Worm (Caenorhabditis elegans) whole organism, late embryonic: ENCODE data around the gene C44C10.7.
A peak's percentile ranks its signal among the peaks of the same experiment; 100 is the strongest.

Experiments
- C08G9.2 ChIP-seq: sonication (generic microtip); optimal IDR thresholded peaks from 2 replicates; lab custom pipeline; 2016; ENCODE audit warnings: mild to moderate bottlenecking, missing genetic modification characterization, moderate library complexity, missing compliant biosample characterization
- C38D4.7 ChIP-seq: fragments of 200-800 bp; sonication (Bioruptor generic); optimal IDR thresholded peaks from 2 replicates; lab custom pipeline; 2018; ENCODE audit warnings: mild to moderate bottlenecking, missing genetic modification characterization, moderate library complexity, missing compliant biosample characterization
- K02D7.2 ChIP-seq: sonication (generic microtip); optimal IDR thresholded peaks from 2 replicates; lab custom pipeline; 2017; ENCODE audit warnings: mild to moderate bottlenecking, missing genetic modification characterization, missing compliant biosample characterization
- T23F11.4 ChIP-seq: fragments of 200-800 bp; sonication (Bioruptor generic); optimal IDR thresholded peaks from 2 replicates; lab custom pipeline; 2018; ENCODE audit warnings: mild to moderate bottlenecking, missing genetic modification characterization, missing compliant biosample characterization
- Y22D7AL.16 ChIP-seq: sonication (generic microtip); optimal IDR thresholded peaks from 2 replicates; lab custom pipeline; 2016; ENCODE audit warnings: missing genetic modification characterization, missing compliant biosample characterization
- ceh-14 ChIP-seq: sonication (generic microtip); optimal IDR thresholded peaks from 2 replicates; lab custom pipeline; 2016; ENCODE audit warnings: missing genotype, missing genetic modification characterization, missing compliant biosample characterization
- ceh-19 ChIP-seq: fragments of 200-800 bp; sonication (Bioruptor generic); optimal IDR thresholded peaks from 2 replicates; lab custom pipeline; 2018; ENCODE audit warnings: mild to moderate bottlenecking, missing genetic modification characterization, missing compliant biosample characterization
- ceh-2 ChIP-seq: sonication (generic microtip); optimal IDR thresholded peaks from 2 replicates; lab custom pipeline; 2016; ENCODE audit warnings: missing genotype, missing genetic modification characterization, missing compliant biosample characterization
- ceh-31 ChIP-seq: sonication (generic microtip); optimal IDR thresholded peaks from 2 replicates; lab custom pipeline; 2016; ENCODE audit warnings: missing genetic modification characterization, missing compliant biosample characterization
- ceh-48 ChIP-seq: sonication (generic microtip); optimal IDR thresholded peaks from 2 replicates; lab custom pipeline; 2016; ENCODE audit warnings: missing genetic modification characterization, inconsistent platforms, missing compliant biosample characterization
- ceh-6 ChIP-seq: fragments of 200-800 bp; sonication (Bioruptor generic); optimal IDR thresholded peaks from 2 replicates; lab custom pipeline; 2018; ENCODE audit warnings: mild to moderate bottlenecking, missing genetic modification characterization, missing compliant biosample characterization
- ceh-9 ChIP-seq: sonication (generic microtip); optimal IDR thresholded peaks from 2 replicates; lab custom pipeline; 2016; ENCODE audit warnings: mild to moderate bottlenecking, missing genetic modification characterization, inconsistent platforms, missing compliant biosample characterization
- che-1 ChIP-seq: sonication (generic microtip); optimal IDR thresholded peaks from 2 replicates; lab custom pipeline; 2016; ENCODE audit warnings: mild to moderate bottlenecking, missing genetic modification characterization, missing compliant biosample characterization
- dmd-4 ChIP-seq: sonication (generic microtip); optimal IDR thresholded peaks from 2 replicates; lab custom pipeline; 2016; ENCODE audit warnings: borderline replicate concordance, missing genetic modification characterization, missing compliant biosample characterization
- dve-1 ChIP-seq: sonication (generic microtip); optimal IDR thresholded peaks from 2 replicates; lab custom pipeline; 2017; ENCODE audit warnings: antibody characterized with exemption, mild to moderate bottlenecking, missing genetic modification characterization, missing compliant biosample characterization
- ets-4 ChIP-seq: sonication (generic microtip); optimal IDR thresholded peaks from 2 replicates; lab custom pipeline; 2016; ENCODE audit warnings: missing genetic modification characterization, missing compliant biosample characterization
- fax-1 ChIP-seq: sonication (generic microtip); optimal IDR thresholded peaks from 2 replicates; lab custom pipeline; 2016; ENCODE audit warnings: missing genotype, missing genetic modification characterization, missing compliant biosample characterization
- fkh-10 ChIP-seq: fragments of 150-350 bp; optimal IDR thresholded peaks from 2 replicates; lab custom pipeline; 2014; ENCODE audit warnings: missing biosample characterization, missing genetic modification reagents, missing genetic modification characterization
- fkh-6 ChIP-seq: sonication (generic microtip); optimal IDR thresholded peaks from 2 replicates; lab custom pipeline; 2016; ENCODE audit warnings: missing genetic modification characterization, missing compliant biosample characterization
- lim-6 ChIP-seq: sonication (generic microtip); optimal IDR thresholded peaks from 2 replicates; lab custom pipeline; 2016; ENCODE audit warnings: missing genetic modification characterization, missing compliant biosample characterization
- lin-11 ChIP-seq: fragments of 200-800 bp; sonication (Bioruptor generic); optimal IDR thresholded peaks from 2 replicates; lab custom pipeline; 2018; ENCODE audit warnings: mild to moderate bottlenecking, missing genetic modification characterization, missing compliant biosample characterization
- nfya-1 ChIP-seq: sonication (generic microtip); optimal IDR thresholded peaks from 2 replicates; lab custom pipeline; 2017; ENCODE audit warnings: missing genetic modification characterization, mild to moderate bottlenecking, missing compliant biosample characterization, antibody characterized with exemption, moderate library complexity
- nhr-11 ChIP-seq: fragments of 150-350 bp; optimal IDR thresholded peaks from 2 replicates; lab custom pipeline; 2014; ENCODE audit warnings: missing biosample characterization, missing genetic modification characterization
- npax-4 ChIP-seq: sonication (generic microtip); optimal IDR thresholded peaks from 2 replicates; lab custom pipeline; 2016; ENCODE audit warnings: missing genetic modification characterization, missing compliant biosample characterization
- odd-2 ChIP-seq: sonication (generic microtip); optimal IDR thresholded peaks from 2 replicates; lab custom pipeline; 2017; ENCODE audit warnings: antibody characterized with exemption, mild to moderate bottlenecking, missing genetic modification characterization, missing compliant biosample characterization
- pqm-1 ChIP-seq: sonication (generic microtip); optimal IDR thresholded peaks from 2 replicates; lab custom pipeline; 2016; ENCODE audit warnings: missing genetic modification characterization, missing compliant biosample characterization
- pros-1 ChIP-seq: fragments of 150-350 bp; optimal IDR thresholded peaks from 2 replicates; lab custom pipeline; 2014; ENCODE audit warnings: missing biosample characterization, missing genetic modification reagents, missing genetic modification characterization
- ref-2 ChIP-seq: sonication (generic microtip); optimal IDR thresholded peaks from 2 replicates; lab custom pipeline; 2016; ENCODE audit warnings: missing genetic modification characterization, missing compliant biosample characterization
- sdc-2 ChIP-seq: sonication (generic microtip); optimal IDR thresholded peaks from 2 replicates; lab custom pipeline; 2016; ENCODE audit warnings: missing genotype, missing genetic modification characterization, missing compliant biosample characterization
- sox-2 ChIP-seq: fragments of 200-800 bp; sonication (Bioruptor generic); IDR thresholded peaks from 2 replicates; pipeline ENCODE4 v1.3.6; 2022; ENCODE audit warnings: missing genetic modification reagents, missing genetic modification characterization, missing compliant biosample characterization
- syd-9 ChIP-seq: sonication (generic microtip); optimal IDR thresholded peaks from 2 replicates; lab custom pipeline; 2016; ENCODE audit warnings: mild to moderate bottlenecking, missing genetic modification characterization, moderate library complexity, missing compliant biosample characterization
- tbx-2 ChIP-seq: sonication (generic microtip); optimal IDR thresholded peaks from 2 replicates; lab custom pipeline; 2016; ENCODE audit warnings: missing genetic modification characterization, missing compliant biosample characterization
- tbx-7 ChIP-seq: sonication (generic microtip); optimal IDR thresholded peaks from 2 replicates; lab custom pipeline; 2016; ENCODE audit warnings: missing genotype, missing genetic modification characterization, missing compliant biosample characterization
- ttx-3 ChIP-seq: sonication (generic microtip); optimal IDR thresholded peaks from 2 replicates; lab custom pipeline; 2016; ENCODE audit warnings: missing genetic modification reagents, missing genetic modification characterization, missing compliant biosample characterization
- unc-42 ChIP-seq: sonication (generic microtip); optimal IDR thresholded peaks from 2 replicates; lab custom pipeline; 2016; ENCODE audit warnings: missing genotype, missing genetic modification characterization, missing compliant biosample characterization
- zip-5 ChIP-seq: sonication (generic microtip); optimal IDR thresholded peaks from 2 replicates; lab custom pipeline; 2016; ENCODE audit warnings: missing genetic modification characterization, missing compliant biosample characterization

The C44C10.7 gene

DNA sequence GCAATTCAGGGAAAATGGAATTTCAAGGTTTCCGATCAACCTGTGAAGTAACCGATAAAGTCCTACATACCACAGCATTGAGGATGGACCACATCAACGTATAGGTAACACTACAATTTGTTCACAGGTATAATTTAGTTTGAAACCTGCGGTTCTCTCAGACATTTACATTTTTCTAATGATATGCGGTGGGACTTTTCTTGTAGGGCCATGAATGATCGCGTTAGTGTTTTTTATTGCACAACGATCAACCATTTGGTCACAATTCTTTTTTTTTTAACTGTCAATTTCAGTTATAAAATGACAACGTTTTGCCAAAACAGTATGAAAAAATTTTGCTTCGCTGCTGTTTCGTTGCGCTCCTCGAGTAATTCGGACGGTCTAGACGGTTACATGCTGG lies 8.6 kb upstream of the C44C10.7 start, which contains the start of gene C44C10.12:
C44C10.12 (plus strand) TSS at position 301 of the 400 bp plus-strand sequence.
- TF ChIP-seq npax-4 (tag; lab: Kevin White, UChicago) (no peak), C38D4.7 (GFP tag; lab: Kevin White, UChicago) (no peak), fkh-6 (tag; lab: Kevin White, UChicago) (no peak), ceh-6 (GFP tag; lab: Kevin White, UChicago) (no peak), fax-1 (tag; lab: Kevin White, UChicago) (no peak), fkh-10 (GFP tag; lab: Kevin White, UChicago) (no peak), che-1 (no peak)

DNA sequence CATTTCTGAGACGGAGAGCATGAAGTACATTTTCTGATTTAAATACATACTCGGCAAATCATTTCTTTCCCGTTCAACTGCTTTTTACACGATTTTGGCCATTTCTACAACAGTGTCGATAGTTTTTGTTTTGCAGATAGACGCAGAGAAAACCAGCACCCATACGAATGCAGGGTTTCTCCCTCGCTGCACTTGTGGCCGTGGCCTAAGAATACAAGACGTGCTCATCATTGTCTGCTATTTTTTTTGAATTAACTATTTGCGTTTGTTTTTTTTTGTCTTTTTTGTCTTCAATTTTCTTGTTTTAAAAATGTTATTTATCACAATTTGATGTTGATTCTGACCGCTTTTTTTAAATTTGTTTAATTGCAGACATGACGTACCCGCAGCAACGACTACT lies 5.0 kb upstream of the C44C10.7 start, which contains the start of gene smcl-1:
smcl-1 (plus strand) TSS at position 373 of the 400 bp plus-strand sequence.
- TF ChIP-seq ceh-6 (GFP tag; lab: Kevin White, UChicago) (no peak), sox-2 (no peak), ceh-9 (tag; lab: Kevin White, UChicago) (no peak), dve-1 (tag; lab: Kevin White, UChicago) (no peak), ceh-48 (tag; lab: Kevin White, UChicago) (no peak), syd-9 (tag; lab: Kevin White, UChicago) (no peak), tbx-7 (no peak), C08G9.2 (tag; lab: Kevin White, UChicago) (peak; percentile 42), ceh-2 (tag; lab: Kevin White, UChicago) (peak; percentile 56), sdc-2 (peak; percentile 3), npax-4 (tag; lab: Kevin White, UChicago) (no peak), tbx-2 (peak; percentile 57), ceh-31 (tag; lab: Kevin White, UChicago) (peak; percentile 74), nfya-1 (tag; lab: Kevin White, UChicago) (peak; percentile 41), ttx-3 (tag; lab: Kevin White, UChicago) (no peak), lim-6 (no peak), zip-5 (tag; lab: Kevin White, UChicago) (no peak), fkh-6 (tag; lab: Kevin White, UChicago) (no peak), unc-42 (tag; lab: Kevin White, UChicago) (no peak), nhr-11 (tag; lab: Kevin White, UChicago) (no peak), fax-1 (tag; lab: Kevin White, UChicago) (no peak), ets-4 (tag; lab: Kevin White, UChicago) (peak; percentile 42), odd-2 (tag; lab: Kevin White, UChicago) (no peak), Y22D7AL.16 (tag; lab: Kevin White, UChicago) (no peak), ref-2 (tag; lab: Kevin White, UChicago) (no peak)

DNA sequence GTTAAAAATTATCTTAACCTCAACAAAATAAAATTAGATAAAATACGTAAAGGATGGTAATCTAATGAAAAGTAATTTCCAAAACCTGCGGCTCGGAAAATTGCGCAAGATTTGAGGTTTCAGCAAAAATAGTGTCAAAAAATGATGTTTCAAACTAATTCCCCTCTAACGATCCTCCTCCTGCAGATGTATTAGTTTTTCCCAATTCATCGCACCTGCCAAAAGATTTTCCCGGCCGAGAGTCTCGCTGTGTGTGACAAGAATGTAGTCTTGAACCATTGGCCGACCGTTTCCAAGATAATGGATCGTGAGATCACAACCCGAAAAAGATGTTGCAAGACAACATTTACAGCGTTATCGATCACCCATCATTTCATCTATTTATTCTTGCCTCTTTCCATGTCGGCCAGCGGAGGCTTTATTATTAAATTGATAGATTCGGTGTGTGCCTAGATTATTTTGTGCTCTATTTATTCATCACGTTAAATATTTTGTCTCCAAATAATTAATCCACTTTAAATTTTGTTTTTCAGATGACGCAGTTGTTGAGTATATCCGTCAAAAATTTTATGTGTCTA lies 2.0 kb upstream of the C44C10.7 start, which contains the start of the genes C44C10.10 and C44C10.5:
C44C10.10 (plus strand) TSS at position 301 of the 578 bp plus-strand sequence.
C44C10.5 (plus strand) TSS at position 528 of the 578 bp plus-strand sequence.
- TF ChIP-seq dmd-4 (tag; lab: Kevin White, UChicago) (no peak), ceh-48 (tag; lab: Kevin White, UChicago) (no peak), npax-4 (tag; lab: Kevin White, UChicago) (no peak), C08G9.2 (tag; lab: Kevin White, UChicago) (no peak), lin-11 (tag; lab: Kevin White, UChicago) (no peak), sox-2 (no peak)

DNA sequence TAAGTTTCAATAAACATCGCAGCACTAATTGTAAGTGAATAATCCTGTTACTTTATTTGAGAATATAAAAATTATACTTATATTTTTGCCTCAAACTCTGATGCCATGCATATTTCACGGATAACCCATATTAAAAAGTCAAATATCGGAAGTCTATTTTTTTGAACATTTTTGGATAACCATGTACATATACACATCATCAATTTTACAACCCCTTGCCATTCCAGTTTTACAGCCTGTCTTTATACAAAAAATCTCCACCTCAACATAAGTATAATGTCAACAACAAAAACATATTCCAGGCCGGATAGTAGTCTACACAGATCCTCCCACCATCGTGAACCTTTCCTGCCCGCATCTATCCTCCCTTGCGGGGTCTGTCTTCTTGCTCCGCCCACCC lies 3.8 kb downstream of the C44C10.7 start, which contains the start of gene hnd-1:
hnd-1 (plus strand) TSS at position 301 of the 400 bp plus-strand sequence.
- no peak for TF ChIP-seq fkh-10 (GFP tag; lab: Kevin White, UChicago)
- no peak for TF ChIP-seq ceh-19 (GFP tag; lab: Kevin White, UChicago)
- no peak for TF ChIP-seq pros-1 (tag; lab: Kevin White, UChicago)
- TF ChIP-seq K02D7.2 (tag; lab: Kevin White, UChicago) = no peak
- no peak for TF ChIP-seq ref-2 (tag; lab: Kevin White, UChicago)
- no peak for TF ChIP-seq ceh-14 (tag; lab: Kevin White, UChicago)
- no peak for TF ChIP-seq ceh-48 (tag; lab: Kevin White, UChicago)
- TF ChIP-seq T23F11.4 = no peak
- TF ChIP-seq pqm-1 = no peak
- no peak for TF ChIP-seq fkh-6 (tag; lab: Kevin White, UChicago)
